Worm (Caenorhabditis elegans): ENCODE measurements around the gene T26H5.11.
A peak's percentile ranks its signal among the peaks of the same experiment; 100 is the strongest.

The T26H5.11 gene

DNA sequence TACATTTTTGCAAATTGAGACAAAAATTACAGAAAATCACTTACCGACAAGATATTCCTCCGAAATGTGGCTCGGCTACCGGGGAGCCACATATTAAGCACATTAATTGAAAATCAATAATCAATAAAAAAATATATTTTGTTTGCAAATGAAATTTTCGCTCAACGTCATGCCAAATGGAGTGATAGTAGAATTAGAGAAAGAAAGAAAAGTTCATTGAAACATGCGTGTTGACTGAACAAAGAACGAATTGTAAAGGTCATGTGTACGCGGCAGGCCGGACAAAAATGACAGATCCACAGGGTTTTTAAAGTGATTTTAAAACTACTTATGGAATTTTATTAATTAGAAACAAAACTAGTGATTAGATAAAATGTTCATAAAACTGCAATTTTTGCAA, 39.5 kb upstream of the T26H5.11 start:
- TF ChIP-seq elt-2 (tag; optimal IDR thresholded peaks at IDR 0.05), result no peak
- TF ChIP-seq nhr-232 (tag; optimal IDR thresholded peaks at IDR 0.05), result no peak
- TF ChIP-seq unc-42 (tag; optimal IDR thresholded peaks at IDR 0.05), result no peak
- no peak for TF ChIP-seq unc-55 (GFP tag; optimal IDR thresholded peaks at IDR 0.05)
- TF ChIP-seq C38D4.7 (GFP tag; optimal IDR thresholded peaks at IDR 0.05), result no peak
- no peak for TF ChIP-seq ceh-2 (tag; optimal IDR thresholded peaks at IDR 0.05)
- no peak for TF ChIP-seq lin-11 (tag; optimal IDR thresholded peaks at IDR 0.05)
- no peak for TF ChIP-seq nfya-1 (tag; optimal IDR thresholded peaks at IDR 0.05)
- no peak for TF ChIP-seq madf-2 (tag; optimal IDR thresholded peaks at IDR 0.05)
- TF ChIP-seq pqm-1 (tag; optimal IDR thresholded peaks at IDR 0.05), result no peak
- no peak for TF ChIP-seq fax-1 (tag; optimal IDR thresholded peaks at IDR 0.05)

DNA sequence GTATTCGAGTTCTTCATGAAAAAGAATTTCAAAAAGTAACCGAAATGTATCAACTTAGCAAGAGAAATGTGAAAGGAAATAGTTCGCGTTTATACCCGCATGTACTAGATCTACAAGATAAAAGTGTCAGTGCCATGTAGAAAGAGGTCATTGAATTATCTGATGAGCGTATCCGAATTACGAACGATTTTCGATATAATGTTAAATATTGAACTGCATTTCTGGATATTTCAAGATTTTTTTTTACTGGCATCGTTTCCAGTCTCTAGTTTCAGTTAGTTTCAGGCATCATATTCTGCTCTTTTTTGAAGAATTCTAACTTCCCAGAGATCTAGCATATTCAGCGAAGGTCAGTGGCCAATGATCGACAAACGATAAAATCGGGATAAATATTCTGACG, 37.3 kb upstream of the T26H5.11 start, which contains the start of gene nhr-150:
Gene nhr-150 (minus strand): TSS at position 92 of the 400 bp plus-strand sequence.
- TF ChIP-seq tbx-7 (tag; optimal IDR thresholded peaks at IDR 0.05) (no peak), pag-3 (tag; optimal IDR thresholded peaks at IDR 0.05; ENCODE audit: borderline replicate concordance) (no peak), ttx-3 (tag; optimal IDR thresholded peaks at IDR 0.05) (no peak), F13H6.1 (tag; optimal IDR thresholded peaks at IDR 0.05) (no peak), hlh-30 (tag; optimal IDR thresholded peaks at IDR 0.05; ENCODE audit: insufficient read depth) (no peak), fkh-10 (GFP tag; optimal IDR thresholded peaks at IDR 0.05) (no peak), sox-4 (tag; optimal IDR thresholded peaks at IDR 0.05) (no peak), ceh-34 (tag; optimal IDR thresholded peaks at IDR 0.05) (no peak), ets-4 (tag; optimal IDR thresholded peaks at IDR 0.05) (no peak), unc-42 (tag; optimal IDR thresholded peaks at IDR 0.05) (no peak), madf-2 (tag; optimal IDR thresholded peaks at IDR 0.05) (no peak), elt-2 (tag; optimal IDR thresholded peaks at IDR 0.05) (no peak), nhr-11 (tag; optimal IDR thresholded peaks at IDR 0.05) (no peak), ceh-48 (tag; optimal IDR thresholded peaks at IDR 0.05) (no peak), gmeb-2 (tag; optimal IDR thresholded peaks at IDR 0.05) (no peak), lin-11 (tag; optimal IDR thresholded peaks at IDR 0.05) (no peak), fkh-6 (tag; optimal IDR thresholded peaks at IDR 0.05) (no peak), nfya-1 (tag; optimal IDR thresholded peaks at IDR 0.05) (no peak), pha-2 (tag; optimal IDR thresholded peaks at IDR 0.05) (no peak), ceh-2 (tag; optimal IDR thresholded peaks at IDR 0.05) (no peak)

DNA sequence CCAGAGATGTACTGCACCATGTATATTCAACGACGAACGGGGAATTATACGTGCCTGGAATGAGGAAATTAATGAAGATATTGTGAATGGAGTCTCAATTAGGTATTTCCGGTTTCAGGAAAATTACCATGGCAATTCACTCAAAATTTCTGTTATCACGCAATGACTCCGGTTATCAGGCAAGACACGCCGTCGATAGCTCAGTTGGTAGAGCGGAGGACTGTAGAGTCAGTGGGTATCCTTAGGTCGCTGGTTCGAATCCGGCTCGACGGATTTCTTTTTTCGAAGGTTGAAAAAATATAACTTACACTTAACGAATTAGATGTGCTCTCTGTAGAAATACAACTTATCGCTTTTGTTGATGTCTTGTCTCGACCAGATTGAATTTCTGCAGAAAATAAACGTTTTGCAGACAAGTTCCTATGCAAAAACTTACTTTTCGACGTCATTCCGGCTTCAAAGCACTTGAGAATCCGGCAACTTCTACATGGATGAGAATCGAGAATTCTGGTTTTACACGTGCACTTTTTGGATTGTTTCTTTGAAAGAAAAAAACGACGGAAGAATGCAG, 36.5 kb upstream of the T26H5.11 start:
- TF ChIP-seq odd-2 (tag; optimal IDR thresholded peaks at IDR 0.05), result no peak
- no peak for TF ChIP-seq ceh-6 (GFP tag; optimal IDR thresholded peaks at IDR 0.05)
- TF ChIP-seq fkh-6 (tag; optimal IDR thresholded peaks at IDR 0.05), result no peak
- TF ChIP-seq hlh-13 (GFP tag; optimal IDR thresholded peaks at IDR 0.05), result no peak
- TF ChIP-seq pqm-1 (tag; optimal IDR thresholded peaks at IDR 0.05), result no peak
- no peak for TF ChIP-seq tbx-2 (tag; optimal IDR thresholded peaks at IDR 0.05)
- no peak for TF ChIP-seq pax-1 (tag; optimal IDR thresholded peaks at IDR 0.05)
- TF ChIP-seq ceh-18 (tag; optimal IDR thresholded peaks at IDR 0.05), result no peak
- no peak for TF ChIP-seq unc-3 (GFP tag; conservative IDR thresholded peaks at IDR 0.05)
- TF ChIP-seq unc-3 (tag; optimal IDR thresholded peaks at IDR 0.05), result no peak
- no peak for TF ChIP-seq gmeb-2 (tag; optimal IDR thresholded peaks at IDR 0.05)
- TF ChIP-seq elt-2 (tag; optimal IDR thresholded peaks at IDR 0.05), result no peak

DNA sequence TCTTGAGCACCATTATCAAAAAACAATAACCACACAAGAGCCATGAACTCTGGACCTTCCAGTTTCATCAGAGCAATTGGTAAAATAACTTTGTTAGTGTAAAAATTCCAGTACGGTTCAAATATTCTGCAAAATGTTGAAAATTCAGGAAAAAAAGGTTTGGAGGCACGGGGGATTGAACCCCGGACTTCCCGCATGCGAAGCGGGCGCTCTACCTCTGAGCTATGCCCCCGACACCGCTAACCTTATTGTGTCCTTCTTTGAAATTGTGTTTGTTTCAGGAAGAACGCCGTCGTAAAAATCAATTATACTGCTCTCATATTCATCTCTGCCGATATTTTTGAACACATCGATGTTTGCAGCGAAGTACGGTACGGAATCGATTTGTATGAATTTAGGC, 35.7 kb upstream of the T26H5.11 start:
- TF ChIP-seq gmeb-2 (tag; optimal IDR thresholded peaks at IDR 0.05), result no peak

DNA sequence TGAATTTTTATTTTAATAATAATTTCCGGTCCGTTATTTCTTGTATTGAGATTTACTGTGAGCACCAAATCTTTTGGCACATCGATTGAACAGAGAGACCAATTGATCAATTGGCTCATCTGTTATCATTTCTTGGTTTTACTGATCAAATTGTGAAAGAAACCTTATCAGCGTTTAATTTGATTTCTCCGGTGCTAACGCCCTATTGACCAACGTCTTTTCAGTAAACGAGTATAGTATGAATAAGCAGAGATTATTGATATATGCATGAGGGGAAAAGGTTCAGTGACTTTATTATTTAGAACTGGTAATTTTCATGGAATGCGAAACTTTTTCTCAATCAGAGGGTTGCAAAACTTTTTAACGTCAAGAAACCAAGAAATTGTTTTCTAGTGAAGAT, 35.0 kb upstream of the T26H5.11 start:
- TF ChIP-seq elt-2 (tag; optimal IDR thresholded peaks at IDR 0.05) (peak; percentile 46), ceh-30 (tag; optimal IDR thresholded peaks at IDR 0.05) (no peak)
